Fruit fly (Drosophila melanogaster) whole organism, pupa: ENCODE data around the gene dah.
A peak's percentile ranks its signal among the peaks of the same experiment; 100 is the strongest.

Experiments
- CG10348 ChIP-seq: fragments of 200-800 bp; sonication (Bioruptor generic); IDR thresholded peaks from 2 replicates; pipeline ENCODE4 v1.3.6; 2022; ENCODE audit warnings: missing biosample characterization, missing genetic modification characterization
- CG12605 ChIP-seq: fragments of 200-800 bp; sonication (Bioruptor generic); IDR thresholded peaks from 2 replicates; pipeline ENCODE4 v1.3.6; 2022; ENCODE audit warnings: missing biosample characterization, missing genetic modification characterization
- CG13204 ChIP-seq: fragments of 200-800 bp; sonication (Bioruptor generic); optimal IDR thresholded peaks from 2 replicates; lab custom pipeline; 2018; ENCODE audit warnings: missing biosample characterization, mild to moderate bottlenecking, missing genetic modification characterization, moderate library complexity
- CG14655 ChIP-seq: fragments of 200-800 bp; sonication (Bioruptor generic); optimal IDR thresholded peaks from 3 replicates; lab custom pipeline; 2017; ENCODE audit warnings: mild to moderate bottlenecking, missing biosample characterization, missing genetic modification reagents, missing genetic modification characterization
- CG15710 ChIP-seq: fragments of 200-800 bp; sonication (Bioruptor generic); optimal IDR thresholded peaks from 2 replicates; lab custom pipeline; 2018; ENCODE audit warnings: missing biosample characterization, mild to moderate bottlenecking, missing genetic modification characterization, moderate library complexity
- CG17806 ChIP-seq: fragments of 200-800 bp; sonication (Bioruptor generic); optimal IDR thresholded peaks from 2 replicates; lab custom pipeline; 2018; ENCODE audit warnings: missing biosample characterization, mild to moderate bottlenecking, missing genetic modification characterization, moderate library complexity
- CG32121 ChIP-seq: fragments of 200-800 bp; sonication (Bioruptor generic); IDR thresholded peaks from 2 replicates; pipeline ENCODE4 v1.3.6; 2022; ENCODE audit warnings: missing biosample characterization, missing genetic modification characterization
- CG34367 ChIP-seq: fragments of 200-800 bp; sonication (Bioruptor generic); optimal IDR thresholded peaks from 2 replicates; lab custom pipeline; 2018; ENCODE audit warnings: missing biosample characterization, mild to moderate bottlenecking, missing genetic modification characterization
- CG4496 ChIP-seq: fragments of 200-800 bp; sonication (Bioruptor generic); IDR thresholded peaks from 3 replicates; pipeline ENCODE4 v1.3.6; 2022; ENCODE audit warnings: missing biosample characterization, missing genetic modification characterization
- CG8159 ChIP-seq: fragments of 200-800 bp; sonication (Bioruptor generic); optimal IDR thresholded peaks from 3 replicates; lab custom pipeline; 2018; ENCODE audit warnings: missing biosample characterization, mild to moderate bottlenecking, missing genetic modification characterization, moderate library complexity
- CG8301 ChIP-seq: fragments of 200-800 bp; sonication (Bioruptor generic); optimal IDR thresholded peaks from 2 replicates; lab custom pipeline; 2018; ENCODE audit warnings: missing biosample characterization, mild to moderate bottlenecking, missing genetic modification characterization
- CG9948 ChIP-seq: fragments of 200-800 bp; sonication (Bioruptor generic); optimal IDR thresholded peaks from 2 replicates; lab custom pipeline; 2018; ENCODE audit warnings: missing biosample characterization, mild to moderate bottlenecking, missing genetic modification characterization, moderate library complexity
- D1 ChIP-seq: fragments of 200-800 bp; sonication (Bioruptor generic); optimal IDR thresholded peaks from 2 replicates; lab custom pipeline; 2018; ENCODE audit warnings: missing biosample characterization, mild to moderate bottlenecking, missing genetic modification characterization, moderate library complexity
- EcR ChIP-seq: fragments of 200-800 bp; sonication (Bioruptor generic); optimal IDR thresholded peaks from 3 replicates; lab custom pipeline; 2019; ENCODE audit warnings: missing biosample characterization, missing genetic modification characterization, mild to moderate bottlenecking, moderate library complexity, missing genetic modification reagents
- Ets98B ChIP-seq: fragments of 200-800 bp; sonication (Bioruptor generic); IDR thresholded peaks from 2 replicates; pipeline ENCODE4 v1.3.6; 2022; ENCODE audit warnings: missing biosample characterization, missing genetic modification characterization
- Pif1A ChIP-seq: fragments of 200-800 bp; sonication (Bioruptor generic); optimal IDR thresholded peaks from 3 replicates; lab custom pipeline; 2016; ENCODE audit warnings: missing biosample characterization, missing genetic modification characterization
- Pif1B ChIP-seq: fragments of 200-800 bp; sonication (Bioruptor generic); optimal IDR thresholded peaks from 3 replicates; lab custom pipeline; 2016; ENCODE audit warnings: missing biosample characterization, missing genetic modification characterization
- Snoo ChIP-seq: fragments of 200-800 bp; sonication (Bioruptor generic); optimal IDR thresholded peaks from 3 replicates; lab custom pipeline; 2017; ENCODE audit warnings: missing biosample characterization, mild to moderate bottlenecking, missing genetic modification characterization, inconsistent platforms
- fd96Ca ChIP-seq: fragments of 200-800 bp; sonication (Bioruptor generic); IDR thresholded peaks from 3 replicates; pipeline ENCODE4 v1.3.6; 2022; ENCODE audit warnings: missing biosample characterization, missing genetic modification characterization
- gl ChIP-seq: fragments of 200-800 bp; sonication (Bioruptor generic); optimal IDR thresholded peaks from 2 replicates; lab custom pipeline; 2018; ENCODE audit warnings: missing biosample characterization, mild to moderate bottlenecking, missing genetic modification characterization
- rn ChIP-seq: fragments of 200-800 bp; sonication (Bioruptor generic); IDR thresholded peaks from 2 replicates; pipeline ENCODE4 v1.3.6; 2022; ENCODE audit warnings: missing biosample characterization, missing genetic modification characterization

Gene dah

dm6 chrX:15299927-15300740 is 28.0 kb upstream of the dah start:
- TF ChIP-seq CG8159 (tag; lab: Kevin White, UChicago) (no peak), CG13204 (GFP tag; lab: Kevin White, UChicago) (no peak), Snoo (tag; lab: Kevin White, UChicago) (no peak), gl (tag; lab: Kevin White, UChicago) (no peak), EcR (GFP tag; lab: Kevin White, UChicago) (no peak), Pif1B (GFP tag; lab: Kevin White, UChicago) (no peak), rn (GFP tag; lab: Robert Waterston, UW) (no peak), CG34367 (tag; lab: Kevin White, UChicago) (no peak), CG10348 (GFP tag; lab: Robert Waterston, UW) (no peak), Ets98B (GFP tag; lab: Robert Waterston, UW) (no peak)

- no peak for TF ChIP-seq CG9948 (tag; lab: Kevin White, UChicago)
- no peak for TF ChIP-seq CG12605 (GFP tag; lab: Robert Waterston, UW)
- no peak for TF ChIP-seq Snoo (tag; lab: Kevin White, UChicago)
- no peak for TF ChIP-seq Pif1B (GFP tag; lab: Kevin White, UChicago)
- no peak for TF ChIP-seq CG4496 (GFP tag; lab: Robert Waterston, UW)
- TF ChIP-seq rn (GFP tag; lab: Robert Waterston, UW): no peak
- no peak for TF ChIP-seq Ets98B (GFP tag; lab: Robert Waterston, UW)
- TF ChIP-seq CG34367 (tag; lab: Kevin White, UChicago): no peak
- TF ChIP-seq Pif1A: no peak
- TF ChIP-seq CG17806 (tag; lab: Kevin White, UChicago): no peak
- no peak for TF ChIP-seq gl (tag; lab: Kevin White, UChicago)
- no peak for TF ChIP-seq D1 (tag; lab: Kevin White, UChicago)
- no peak for TF ChIP-seq CG8159 (tag; lab: Kevin White, UChicago)
- TF ChIP-seq CG15710 (tag; lab: Kevin White, UChicago): no peak
- no peak for TF ChIP-seq fd96Ca (GFP tag; lab: Robert Waterston, UW)
- no peak for TF ChIP-seq CG14655
- TF ChIP-seq CG8301 (tag; lab: Kevin White, UChicago): no peak
Observed at dm6 chrX:15301175-15301574, 27.0 kb upstream of the dah start.

DNA sequence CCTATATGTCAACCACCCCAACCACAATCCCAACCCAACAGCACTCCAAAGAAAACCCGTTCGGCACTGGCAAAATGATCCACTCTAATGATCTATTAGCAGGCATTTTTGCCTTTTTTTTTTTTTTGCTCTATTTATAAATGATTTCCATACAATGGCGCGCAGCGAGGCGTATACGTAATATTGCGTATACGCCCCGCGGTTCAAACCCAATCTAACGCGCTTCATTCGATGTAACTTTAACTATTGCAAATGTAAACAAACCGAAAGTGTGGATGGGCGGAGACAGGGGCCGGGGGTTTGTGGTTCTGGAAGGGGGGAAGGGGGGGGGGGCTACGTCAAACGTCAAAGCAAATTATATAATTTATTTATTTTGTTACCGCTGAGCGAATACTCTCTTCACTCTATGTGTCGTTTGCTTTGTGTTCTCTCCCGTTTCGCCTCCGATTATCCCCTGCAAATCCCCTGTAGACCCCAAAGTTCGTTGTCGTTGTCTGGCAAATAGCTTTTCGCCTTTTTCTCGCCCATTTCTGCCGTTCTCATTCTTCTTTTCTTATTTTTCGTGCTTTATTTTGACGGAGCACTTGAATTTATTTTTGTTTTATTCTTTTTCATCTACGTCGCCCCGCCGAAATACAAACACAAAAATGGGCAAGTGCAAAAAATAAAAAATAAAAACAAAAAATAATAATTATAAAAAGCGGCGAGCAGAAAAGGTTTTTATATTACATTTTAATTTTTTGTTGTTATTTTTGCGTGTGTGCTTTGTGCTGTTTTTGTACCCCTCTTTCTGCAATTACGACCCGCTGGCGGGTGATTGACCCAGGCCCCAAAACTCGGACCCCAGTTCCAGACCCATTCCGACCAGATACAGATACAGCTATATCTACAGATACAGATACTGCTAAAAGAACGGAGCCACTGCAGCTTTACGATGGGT is 24.7 kb upstream of the dah start:
- no peak for TF ChIP-seq rn (GFP tag; lab: Robert Waterston, UW)
- peak; percentile 27 for TF ChIP-seq Snoo (tag; lab: Kevin White, UChicago)
- TF ChIP-seq Ets98B (GFP tag; lab: Robert Waterston, UW): no peak
- no peak for TF ChIP-seq CG32121 (GFP tag; lab: Robert Waterston, UW)
- no peak for TF ChIP-seq CG17806 (tag; lab: Kevin White, UChicago)
- TF ChIP-seq CG12605 (GFP tag; lab: Robert Waterston, UW): no peak
- TF ChIP-seq, all 21 proteins: peak for 1

DNA sequence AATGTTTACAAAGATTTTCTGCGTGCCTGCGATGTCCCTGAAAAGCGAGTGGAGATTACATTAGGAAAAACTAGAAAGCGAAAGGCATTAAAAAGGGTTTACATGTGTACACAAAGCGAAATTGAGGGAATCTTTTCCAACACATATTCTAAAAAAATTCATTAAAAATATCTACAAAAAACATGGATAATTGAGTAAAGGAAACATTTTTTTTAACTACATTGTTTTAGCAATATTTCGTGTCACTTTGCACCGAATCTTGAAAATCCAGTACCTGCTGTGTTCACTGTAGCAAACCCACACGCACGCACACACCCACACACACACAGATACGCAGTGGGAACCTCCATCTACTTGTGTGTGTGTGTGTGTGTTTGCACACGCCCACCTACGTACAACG is 23.9 kb upstream of the dah start:
- no peak for TF ChIP-seq CG34367 (tag; lab: Kevin White, UChicago)
- no peak for TF ChIP-seq D1 (tag; lab: Kevin White, UChicago)
- TF ChIP-seq Pif1A: no peak
- TF ChIP-seq CG14655: peak; percentile 7
- no peak for TF ChIP-seq Ets98B (GFP tag; lab: Robert Waterston, UW)
- TF ChIP-seq CG8159 (tag; lab: Kevin White, UChicago): peak; percentile 2
- no peak for TF ChIP-seq CG8301 (tag; lab: Kevin White, UChicago)
- TF ChIP-seq CG4496 (GFP tag; lab: Robert Waterston, UW): 0 out of 3 replicates have a peak, but pooled peaks have one; percentile 36
- no peak for TF ChIP-seq CG10348 (GFP tag; lab: Robert Waterston, UW)

DNA sequence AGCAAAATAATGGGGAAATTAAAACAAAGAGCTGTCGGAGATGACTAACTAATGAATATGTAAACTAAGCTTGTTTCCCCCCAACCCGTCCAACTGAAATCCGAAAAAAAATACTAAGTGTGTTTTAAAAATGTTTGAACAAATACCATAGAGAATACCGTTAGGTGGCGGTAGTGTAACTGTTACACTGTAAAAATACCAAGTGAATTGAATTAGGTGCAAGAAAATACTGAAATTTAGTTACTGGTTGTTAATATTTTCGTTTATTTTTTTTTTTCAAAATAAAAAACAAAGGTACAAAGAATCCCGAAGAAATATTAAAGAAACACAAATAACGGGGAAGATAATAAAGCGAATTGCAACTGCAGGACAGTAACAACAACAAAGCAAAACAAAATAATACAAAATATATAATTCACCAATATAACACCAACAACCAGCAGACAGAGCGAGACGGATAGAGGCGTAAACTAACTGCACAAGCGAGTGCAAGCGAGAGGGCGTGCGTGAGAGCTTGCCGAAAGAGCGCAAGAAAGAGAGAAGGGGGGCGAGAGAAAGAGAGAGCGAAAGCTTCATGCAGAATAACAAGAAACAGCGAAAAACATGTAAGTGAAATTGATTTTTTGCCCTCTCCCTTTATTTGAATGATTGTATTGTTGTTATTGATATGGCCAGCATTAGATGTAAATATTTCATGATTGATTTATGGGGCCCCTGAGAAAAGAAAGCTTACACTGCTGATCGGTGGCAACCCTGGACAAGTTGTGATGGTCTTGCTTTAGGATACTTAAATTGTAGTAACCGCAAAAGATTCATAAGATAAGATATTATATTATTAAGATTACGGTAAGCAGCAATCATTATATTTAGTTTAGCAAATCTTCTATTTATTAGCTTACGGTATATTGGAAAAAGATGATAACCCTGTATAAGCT is 21.9 kb upstream of the dah start:
- TF ChIP-seq CG9948 (tag; lab: Kevin White, UChicago) (no peak), CG32121 (GFP tag; lab: Robert Waterston, UW) (peak; percentile 59), rn (GFP tag; lab: Robert Waterston, UW) (no peak), CG34367 (tag; lab: Kevin White, UChicago) (peak; percentile 11), Pif1B (GFP tag; lab: Kevin White, UChicago) (no peak), CG12605 (GFP tag; lab: Robert Waterston, UW) (no peak), Snoo (tag; lab: Kevin White, UChicago) (peak; percentile 21), Pif1A (peak; percentile 14), D1 (tag; lab: Kevin White, UChicago) (no peak), CG10348 (GFP tag; lab: Robert Waterston, UW) (no peak), Ets98B (GFP tag; lab: Robert Waterston, UW) (peak; percentile 54; the same call in 1 of the 2 replicates), CG4496 (GFP tag; lab: Robert Waterston, UW) (peak; percentile 74), CG8301 (tag; lab: Kevin White, UChicago) (no peak), CG13204 (GFP tag; lab: Kevin White, UChicago) (peak; percentile 66), fd96Ca (GFP tag; lab: Robert Waterston, UW) (peak; percentile 62; the same call in 2 of the 3 replicates), CG17806 (tag; lab: Kevin White, UChicago) (no peak), EcR (GFP tag; lab: Kevin White, UChicago) (peak; percentile 60), CG15710 (tag; lab: Kevin White, UChicago) (no peak), CG8159 (tag; lab: Kevin White, UChicago) (peak; percentile 0), gl (tag; lab: Kevin White, UChicago) (no peak), CG14655 (no peak)
